Worm (Caenorhabditis elegans) whole organism, L4 larva: ENCODE data around the gene T01H3.5.

Source experiments
- D1046.2 ChIP-seq: fragments of 200-800 bp; sonication (Bioruptor generic); IDR thresholded peaks from 2 replicates; pipeline ENCODE4 v1.3.6; 2022; ENCODE audit warnings: missing genetic modification characterization, missing compliant biosample characterization
- F37D6.2 ChIP-seq: sonication (generic microtip); optimal IDR thresholded peaks from 2 replicates; lab custom pipeline; 2016; ENCODE audit warnings: mild to moderate bottlenecking, missing genetic modification characterization, missing compliant biosample characterization
- F44E2.7 ChIP-seq: fragments of 200-800 bp; sonication (Bioruptor generic); IDR thresholded peaks from 2 replicates; pipeline ENCODE4 v2.1.2; 2022; ENCODE audit warnings: missing genetic modification characterization, missing compliant biosample characterization
- F49E8.2 ChIP-seq: sonication (generic microtip); optimal IDR thresholded peaks from 2 replicates; lab custom pipeline; 2016; ENCODE audit warnings: missing compliant biosample characterization, mild to moderate bottlenecking, missing genetic modification characterization, borderline replicate concordance
- R02D3.7 ChIP-seq: fragments of 150-350 bp; sonication (generic microtip); optimal IDR thresholded peaks from 3 replicates; lab custom pipeline; 2014; ENCODE audit warnings: missing biosample characterization, missing genetic modification characterization
- T20F7.1 ChIP-seq: fragments of 200-800 bp; sonication (Bioruptor generic); optimal IDR thresholded peaks from 2 replicates; lab custom pipeline; 2018; ENCODE audit warnings: mild to moderate bottlenecking, missing genetic modification characterization, missing compliant biosample characterization
- T26A8.4 ChIP-seq: fragments of 200-800 bp; sonication (Bioruptor generic); IDR thresholded peaks from 2 replicates; pipeline ENCODE4 v1.3.6; 2022; ENCODE audit warnings: missing genetic modification characterization, missing compliant biosample characterization
- Y75B8A.6 ChIP-seq: fragments of 200-800 bp; sonication (Bioruptor generic); IDR thresholded peaks from 2 replicates; pipeline ENCODE4 v1.3.6; 2022; ENCODE audit warnings: missing genetic modification reagents, missing genetic modification characterization, missing compliant biosample characterization
- ZK546.5 ChIP-seq, 2 experiments: sonication (generic microtip); optimal IDR thresholded peaks; 2 replicates each; lab custom pipeline; 2017; ENCODE audit warnings: missing biosample characterization in 2 of 2, missing genetic modification characterization in 2 of 2
- aly-2 ChIP-seq: sonication (generic microtip); optimal IDR thresholded peaks from 2 replicates; lab custom pipeline; 2018; ENCODE audit warnings: missing biosample characterization, missing genetic modification characterization
- ama-1 ChIP-seq: fragments of 150-350 bp; optimal IDR thresholded peaks from 2 replicates; lab custom pipeline; 2014; ENCODE audit warnings: inconsistent platforms, mixed read lengths
- attf-4 ChIP-seq: sonication (generic microtip); optimal IDR thresholded peaks from 3 replicates; lab custom pipeline; 2017; ENCODE audit warnings: missing biosample characterization, missing genetic modification characterization
- ceh-20 ChIP-seq: fragments of 200-800 bp; sonication (Bioruptor generic); IDR thresholded peaks from 2 replicates; pipeline ENCODE4 v1.3.6; 2022; ENCODE audit warnings: missing genetic modification reagents, missing genetic modification characterization, missing compliant biosample characterization
- ceh-62 ChIP-seq: sonication (generic microtip); optimal IDR thresholded peaks from 2 replicates; lab custom pipeline; 2017; ENCODE audit warnings: missing biosample characterization, missing genetic modification characterization
- daf-16 ChIP-seq, 3 experiments: sonication (generic microtip); optimal IDR thresholded peaks; 2 replicates each; lab custom pipeline; 2016 to 2017; ENCODE audit warnings: missing genetic modification characterization in 3 of 3, missing genetic modification reagents in 3 of 3, mild to moderate bottlenecking in 2 of 3, missing compliant biosample characterization in 2 of 3, missing biosample characterization in 1 of 3, moderate library complexity in 1 of 3
- dmd-8 ChIP-seq: fragments of 200-800 bp; sonication (Bioruptor generic); IDR thresholded peaks from 2 replicates; pipeline ENCODE4 v1.3.6; 2022; ENCODE audit warnings: missing genetic modification characterization, missing compliant biosample characterization
- dpl-1 ChIP-seq: fragments of 150-350 bp; optimal IDR thresholded peaks from 2 replicates; lab custom pipeline; 2014; ENCODE audit warnings: missing biosample characterization, missing genetic modification reagents, missing genetic modification characterization
- dve-1 ChIP-seq: sonication (generic microtip); optimal IDR thresholded peaks from 2 replicates; lab custom pipeline; 2017; ENCODE audit warnings: antibody characterized with exemption, mild to moderate bottlenecking, missing genetic modification characterization, missing compliant biosample characterization; ENCODE audit not compliant: insufficient read depth
- egl-27 ChIP-seq: sonication (generic microtip); optimal IDR thresholded peaks from 3 replicates; lab custom pipeline; 2017; ENCODE audit warnings: missing biosample characterization, missing genetic modification reagents, missing genetic modification characterization
- egl-43 ChIP-seq: fragments of 200-800 bp; sonication (Bioruptor generic); IDR thresholded peaks from 2 replicates; pipeline ENCODE4 v1.3.6; 2022; ENCODE audit warnings: missing genetic modification reagents, missing genetic modification characterization, missing compliant biosample characterization
- hlh-11 ChIP-seq: fragments of 200-800 bp; sonication (Bioruptor generic); optimal IDR thresholded peaks from 2 replicates; lab custom pipeline; 2018; ENCODE audit warnings: mild to moderate bottlenecking, missing genetic modification characterization, missing compliant biosample characterization
- hlh-30 ChIP-seq: sonication (generic microtip); optimal IDR thresholded peaks from 2 replicates; lab custom pipeline; 2017; ENCODE audit warnings: antibody characterized with exemption, mild to moderate bottlenecking, missing genetic modification characterization, missing compliant biosample characterization; ENCODE audit not compliant: insufficient read depth
- lim-7 ChIP-seq: fragments of 200-800 bp; sonication (Bioruptor generic); IDR thresholded peaks from 2 replicates; pipeline ENCODE4 v1.3.6; 2022; ENCODE audit warnings: missing genetic modification characterization, missing compliant biosample characterization
- lin-13 ChIP-seq: fragments of 150-350 bp; optimal IDR thresholded peaks from 2 replicates; lab custom pipeline; 2014; ENCODE audit warnings: missing biosample characterization, missing genetic modification reagents, missing genetic modification characterization
- lin-15B ChIP-seq: fragments of 150-350 bp; sonication (generic microtip); optimal IDR thresholded peaks from 3 replicates; lab custom pipeline; 2014; ENCODE audit warnings: missing biosample characterization, missing genetic modification characterization
- lin-29 ChIP-seq: fragments of 200-800 bp; sonication (Bioruptor generic); IDR thresholded peaks from 2 replicates; pipeline ENCODE4 v1.3.6; 2022; ENCODE audit warnings: missing genetic modification reagents, missing genetic modification characterization, missing compliant biosample characterization
- lir-3 ChIP-seq: sonication (generic microtip); optimal IDR thresholded peaks from 2 replicates; lab custom pipeline; 2016; ENCODE audit warnings: mild to moderate bottlenecking, missing genetic modification characterization, missing compliant biosample characterization
- mdl-1 ChIP-seq, 2 experiments: fragments of 150-350 bp in 1 of 2; sonication (generic microtip) in 1 of 2; optimal IDR thresholded peaks; 2 replicates each; lab custom pipeline; 2014 to 2017; ENCODE audit warnings: missing biosample characterization in 2 of 2, missing genetic modification characterization in 2 of 2
- mdt-29 ChIP-seq: fragments of 200-800 bp; sonication (Bioruptor generic); IDR thresholded peaks from 2 replicates; pipeline ENCODE4 v1.3.6; 2022; ENCODE audit warnings: missing genetic modification reagents, missing genetic modification characterization, missing compliant biosample characterization
- mep-1 ChIP-seq: fragments of 150-350 bp; sonication (generic microtip); optimal IDR thresholded peaks from 3 replicates; lab custom pipeline; 2014; ENCODE audit warnings: missing biosample characterization, missing genetic modification characterization
- mes-2 ChIP-seq: sonication (generic microtip); optimal IDR thresholded peaks from 2 replicates; lab custom pipeline; 2016; ENCODE audit warnings: missing genotype, mild to moderate bottlenecking, missing genetic modification characterization, missing compliant biosample characterization; ENCODE audit not compliant: poor library complexity, severe bottlenecking
- nhr-76 ChIP-seq: fragments of 150-350 bp; optimal IDR thresholded peaks from 2 replicates; lab custom pipeline; 2014; ENCODE audit warnings: missing biosample characterization, missing genetic modification characterization
- php-3 ChIP-seq: fragments of 200-800 bp; sonication (Bioruptor generic); IDR thresholded peaks from 2 replicates; pipeline ENCODE4 v1.3.6; 2022; ENCODE audit warnings: missing genetic modification reagents, missing genetic modification characterization, missing compliant biosample characterization
- pqm-1 ChIP-seq: sonication (generic microtip); optimal IDR thresholded peaks from 2 replicates; lab custom pipeline; 2017; ENCODE audit warnings: missing biosample characterization, missing genetic modification characterization
- rbr-2 ChIP-seq: sonication (generic microtip); optimal IDR thresholded peaks from 2 replicates; lab custom pipeline; 2016; ENCODE audit warnings: missing genotype, missing genetic modification characterization, missing compliant biosample characterization
- sdz-12 ChIP-seq: fragments of 200-800 bp; sonication (Bioruptor generic); optimal IDR thresholded peaks from 2 replicates; lab custom pipeline; 2018; ENCODE audit warnings: mild to moderate bottlenecking, missing genetic modification characterization, missing compliant biosample characterization
- skn-1 ChIP-seq: fragments of 150-350 bp; optimal IDR thresholded peaks from 2 replicates; lab custom pipeline; 2014; ENCODE audit warnings: missing biosample characterization, missing genetic modification characterization
- snpc-4 ChIP-seq: fragments of 150-350 bp; optimal IDR thresholded peaks from 2 replicates; lab custom pipeline; 2014; ENCODE audit warnings: missing biosample characterization, missing genetic modification characterization
- spr-1 ChIP-seq: sonication (generic microtip); optimal IDR thresholded peaks from 2 replicates; lab custom pipeline; 2016; ENCODE audit warnings: mild to moderate bottlenecking, missing genetic modification characterization, missing compliant biosample characterization
- spr-3 ChIP-seq: fragments of 200-800 bp; sonication (Bioruptor generic); optimal IDR thresholded peaks from 2 replicates; lab custom pipeline; 2018; ENCODE audit warnings: mild to moderate bottlenecking, missing genetic modification characterization, missing compliant biosample characterization
- tag-97 ChIP-seq: fragments of 200-800 bp; sonication (Bioruptor generic); IDR thresholded peaks from 2 replicates; pipeline ENCODE4 v1.3.6; 2022; ENCODE audit warnings: missing genetic modification characterization, missing compliant biosample characterization
- tra-1 ChIP-seq: fragments of 200-800 bp; sonication (Bioruptor generic); IDR thresholded peaks from 2 replicates; pipeline ENCODE4 v1.3.6; 2022; ENCODE audit warnings: missing genetic modification reagents, missing genetic modification characterization, missing compliant biosample characterization
- unc-130 ChIP-seq: sonication (generic microtip); optimal IDR thresholded peaks from 2 replicates; lab custom pipeline; 2016; ENCODE audit warnings: missing genetic modification reagents, missing genetic modification characterization, missing compliant biosample characterization
- unc-62 ChIP-seq, 3 experiments: fragments of 150-350 bp in 1 of 3; sonication (generic microtip); optimal IDR thresholded peaks in 2 of 3; peaks in 1 of 3; 1 replicate in 1 of 3; 2 replicates in 2 of 3; lab custom pipeline; 2014 to 2017; ENCODE audit warnings: missing biosample characterization in 3 of 3, missing genetic modification characterization in 3 of 3, missing genetic modification reagents in 3 of 3, missing genotype in 1 of 3
- vab-7 ChIP-seq: fragments of 200-800 bp; sonication (Bioruptor generic); IDR thresholded peaks from 2 replicates; pipeline ENCODE4 v1.3.6; 2022; ENCODE audit warnings: missing genetic modification reagents, missing genetic modification characterization, missing compliant biosample characterization
- zfp-2 ChIP-seq: sonication (generic microtip); optimal IDR thresholded peaks from 2 replicates; lab custom pipeline; 2016; ENCODE audit warnings: mild to moderate bottlenecking, missing genetic modification characterization, missing compliant biosample characterization
- zfp-3 ChIP-seq: fragments of 200-800 bp; sonication (Bioruptor generic); conservative IDR thresholded peaks from 2 replicates; pipeline ENCODE4 v1.3.6; 2022; ENCODE audit warnings: missing genetic modification reagents, missing genetic modification characterization, missing compliant biosample characterization
- zip-11 ChIP-seq: fragments of 200-800 bp; sonication (Bioruptor generic); IDR thresholded peaks from 2 replicates; pipeline ENCODE4 v1.3.6; 2022; ENCODE audit warnings: missing genetic modification characterization, missing compliant biosample characterization
- ztf-7 ChIP-seq: fragments of 150-350 bp; optimal IDR thresholded peaks from 2 replicates; lab custom pipeline; 2014; ENCODE audit warnings: missing biosample characterization, missing genetic modification characterization

Gene T01H3.5

ce11 chrII:7870632-7871031 lies 8.8 kb upstream of the T01H3.5 start (continued):
- peak; percentile 6 for TF ChIP-seq dve-1
- TF ChIP-seq, all 104 proteins: peak for 20

- TF ChIP-seq pqm-1 (tag; lab: Kevin White, UChicago) (no peak), rbr-2 (tag; lab: Kevin White, UChicago) (peak; percentile 16), T20F7.1 (GFP tag; lab: Kevin White, UChicago) (peak; percentile 96), daf-16 (GFP tag; optimal IDR thresholded peaks at IDR 0.05; lab: Kevin White, UChicago) (no peak), daf-16 (tag; optimal IDR thresholded peaks at IDR 0.05; lab: Kevin White, UChicago) (peak; percentile 16), lir-3 (no peak), php-3 (no peak), zfp-3 (GFP tag; lab: Robert Waterston, UW) (no peak), dve-1 (peak; percentile 30), dpl-1 (GFP tag; lab: Kevin White, UChicago) (peak; percentile 41), egl-27 (tag; lab: Kevin White, UChicago) (no peak), skn-1 (tag; lab: Kevin White, UChicago) (no peak), nhr-76 (tag; lab: Kevin White, UChicago) (no peak), F49E8.2 (tag; lab: Kevin White, UChicago) (no peak), ama-1 (lab: Kevin White, UChicago) (no peak), spr-3 (GFP tag; lab: Kevin White, UChicago) (no peak), unc-62 (GFP tag; optimal IDR thresholded peaks at IDR 0.05 in 1 of 2; lab: Kevin White, UChicago) (no peak), unc-62 (tag; optimal IDR thresholded peaks at IDR 0.05; lab: Kevin White, UChicago) (no peak), ceh-62 (tag; lab: Kevin White, UChicago) (no peak), egl-43 (GFP tag; lab: Robert Waterston, UW) (no peak), ZK546.5 (tag; optimal IDR thresholded peaks at IDR 0.05; lab: Kevin White, UChicago) (no peak), mdt-29 (GFP tag; lab: Robert Waterston, UW) (no peak), unc-130 (GFP tag; lab: Kevin White, UChicago) (no peak), mdl-1 (tag; optimal IDR thresholded peaks at IDR 0.05; lab: Kevin White, UChicago) (no peak), mes-2 (tag; lab: Kevin White, UChicago) (peak; percentile 67), snpc-4 (tag; lab: Kevin White, UChicago) (no peak), ceh-20 (GFP tag; lab: Robert Waterston, UW) (no peak), lim-7 (GFP tag; lab: Robert Waterston, UW) (no peak), mep-1 (tag; lab: Kevin White, UChicago) (no peak), lin-15B (no peak), attf-4 (no peak), tag-97 (no peak), Y75B8A.6 (GFP tag; lab: Robert Waterston, UW) (no peak), ztf-7 (no peak), F44E2.7 (GFP tag; lab: Robert Waterston, UW) (no peak), D1046.2 (no peak), R02D3.7 (tag; lab: Kevin White, UChicago) (no peak), hlh-11 (no peak), zfp-2 (tag; lab: Kevin White, UChicago) (no peak), zip-11 (no peak), F37D6.2 (tag; lab: Kevin White, UChicago) (no peak), lin-13 (GFP tag; lab: Kevin White, UChicago) (no peak), sdz-12 (GFP tag; lab: Kevin White, UChicago) (no peak), vab-7 (GFP tag; lab: Robert Waterston, UW) (no peak), hlh-30 (tag; lab: Kevin White, UChicago) (peak; percentile 30), T26A8.4 (GFP tag; lab: Robert Waterston, UW) (no peak), tra-1 (GFP tag; lab: Robert Waterston, UW) (no peak), dmd-8 (GFP tag; lab: Robert Waterston, UW) (no peak), lin-29 (GFP tag; lab: Robert Waterston, UW) (no peak), spr-1 (no peak), aly-2 (tag; lab: Kevin White, UChicago) (no peak)
These were observed 5.5 kb upstream of the T01H3.5 start, which contains the start of gene T01H3.3 for ce11 chrII:7873843-7874372. Gene T01H3.3, minus strand, starts transcription at chrII:7873893.
